Worm (Caenorhabditis elegans) whole organism, midembryonic: Measurements from ENCODE around the gene acdh-8.

Experiments
- T22C8.4 ChIP-seq: fragments of 200-800 bp; sonication (Bioruptor generic); IDR thresholded peaks from 2 replicates; pipeline ENCODE4 v1.3.6; 2022; ENCODE audit warnings: missing genetic modification characterization, missing compliant biosample characterization
- cog-1 ChIP-seq: sonication (generic microtip); optimal IDR thresholded peaks from 2 replicates; lab custom pipeline; 2016; ENCODE audit warnings: missing genetic modification characterization, missing compliant biosample characterization
- flt-1 ChIP-seq: fragments of 200-800 bp; sonication (Bioruptor generic); IDR thresholded peaks from 2 replicates; pipeline ENCODE4 v1.3.6; 2022; ENCODE audit warnings: missing genetic modification characterization, missing compliant biosample characterization
- klf-2 ChIP-seq: fragments of 200-800 bp; sonication (Bioruptor generic); conservative IDR thresholded peaks from 2 replicates; pipeline ENCODE4 v1.3.6; 2022; ENCODE audit warnings: missing genetic modification reagents, missing genetic modification characterization, missing compliant biosample characterization
- med-1 ChIP-seq: sonication (generic microtip); optimal IDR thresholded peaks from 2 replicates; lab custom pipeline; 2017; ENCODE audit warnings: missing genetic modification characterization, mild to moderate bottlenecking, missing compliant biosample characterization, antibody characterized with exemption, missing genetic modification reagents; ENCODE audit not compliant: insufficient read depth
- ref-1 ChIP-seq: fragments of 200-800 bp; sonication (Bioruptor generic); conservative IDR thresholded peaks from 2 replicates; pipeline ENCODE4 v1.3.6; 2022; ENCODE audit warnings: missing genetic modification reagents, missing genetic modification characterization, missing compliant biosample characterization
- ztf-23 ChIP-seq: fragments of 200-800 bp; sonication (Bioruptor generic); IDR thresholded peaks from 2 replicates; pipeline ENCODE4 v1.3.6; 2022; ENCODE audit warnings: missing genetic modification reagents, missing genetic modification characterization, missing compliant biosample characterization
- ztf-29 ChIP-seq: fragments of 200-800 bp; sonication (Bioruptor generic); IDR thresholded peaks from 2 replicates; pipeline ENCODE4 v1.3.6; 2022; ENCODE audit warnings: missing genetic modification reagents, missing genetic modification characterization, missing compliant biosample characterization

DNA sequence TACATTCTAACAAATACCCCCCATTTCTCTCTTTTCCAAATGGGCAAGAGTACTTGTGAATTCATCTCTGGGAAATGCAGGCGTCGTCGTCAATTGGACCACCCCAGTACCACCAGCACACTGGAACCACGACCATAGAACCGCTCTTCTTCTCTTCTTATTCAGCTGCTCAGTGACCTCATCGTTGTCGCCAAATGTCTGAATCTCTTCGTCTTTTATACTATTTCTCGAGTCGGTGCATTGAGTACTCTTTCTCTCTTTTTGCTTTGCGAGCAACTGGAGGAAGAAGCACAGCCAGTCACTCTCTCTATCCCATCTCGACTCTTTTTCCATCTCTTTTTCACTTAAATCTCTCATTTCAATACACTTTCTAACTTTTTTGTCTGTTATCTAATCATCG lies 14.4 kb upstream of the acdh-8 start:
- TF ChIP-seq flt-1 (no peak), med-1 (GFP tag; lab: Kevin White, UChicago) (no peak), ztf-23 (GFP tag; lab: Robert Waterston, UW) (no peak), ref-1 (GFP tag; lab: Robert Waterston, UW) (no peak), T22C8.4 (GFP tag; lab: Robert Waterston, UW) (no peak), cog-1 (tag; lab: Kevin White, UChicago) (no peak), klf-2 (GFP tag; lab: Robert Waterston, UW) (no peak), ztf-29 (no peak)
